Worm (Caenorhabditis elegans) whole organism, midembryonic: ENCODE measurements around the gene B0244.10.

Experiments
- T22C8.4 ChIP-seq: fragments of 200-800 bp; sonication (Bioruptor generic); IDR thresholded peaks from 2 replicates; pipeline ENCODE4 v1.3.6; 2022; ENCODE audit warnings: missing genetic modification characterization, missing compliant biosample characterization
- cog-1 ChIP-seq: sonication (generic microtip); optimal IDR thresholded peaks from 2 replicates; lab custom pipeline; 2016; ENCODE audit warnings: missing genetic modification characterization, missing compliant biosample characterization
- flt-1 ChIP-seq: fragments of 200-800 bp; sonication (Bioruptor generic); IDR thresholded peaks from 2 replicates; pipeline ENCODE4 v1.3.6; 2022; ENCODE audit warnings: missing genetic modification characterization, missing compliant biosample characterization
- klf-2 ChIP-seq: fragments of 200-800 bp; sonication (Bioruptor generic); conservative IDR thresholded peaks from 2 replicates; pipeline ENCODE4 v1.3.6; 2022; ENCODE audit warnings: missing genetic modification reagents, missing genetic modification characterization, missing compliant biosample characterization
- med-1 ChIP-seq: sonication (generic microtip); optimal IDR thresholded peaks from 2 replicates; lab custom pipeline; 2017; ENCODE audit warnings: missing genetic modification characterization, mild to moderate bottlenecking, missing compliant biosample characterization, antibody characterized with exemption, missing genetic modification reagents; ENCODE audit not compliant: insufficient read depth
- ref-1 ChIP-seq: fragments of 200-800 bp; sonication (Bioruptor generic); conservative IDR thresholded peaks from 2 replicates; pipeline ENCODE4 v1.3.6; 2022; ENCODE audit warnings: missing genetic modification reagents, missing genetic modification characterization, missing compliant biosample characterization
- tab-1 ChIP-seq: fragments of 200-800 bp; sonication (Bioruptor generic); IDR thresholded peaks from 2 replicates; pipeline ENCODE4 v1.3.6; 2022; ENCODE audit warnings: missing genetic modification characterization, missing compliant biosample characterization
- ztf-23 ChIP-seq: fragments of 200-800 bp; sonication (Bioruptor generic); IDR thresholded peaks from 2 replicates; pipeline ENCODE4 v1.3.6; 2022; ENCODE audit warnings: missing genetic modification reagents, missing genetic modification characterization, missing compliant biosample characterization
- ztf-29 ChIP-seq: fragments of 200-800 bp; sonication (Bioruptor generic); IDR thresholded peaks from 2 replicates; pipeline ENCODE4 v1.3.6; 2022; ENCODE audit warnings: missing genetic modification reagents, missing genetic modification characterization, missing compliant biosample characterization

Gene B0244.10

DNA sequence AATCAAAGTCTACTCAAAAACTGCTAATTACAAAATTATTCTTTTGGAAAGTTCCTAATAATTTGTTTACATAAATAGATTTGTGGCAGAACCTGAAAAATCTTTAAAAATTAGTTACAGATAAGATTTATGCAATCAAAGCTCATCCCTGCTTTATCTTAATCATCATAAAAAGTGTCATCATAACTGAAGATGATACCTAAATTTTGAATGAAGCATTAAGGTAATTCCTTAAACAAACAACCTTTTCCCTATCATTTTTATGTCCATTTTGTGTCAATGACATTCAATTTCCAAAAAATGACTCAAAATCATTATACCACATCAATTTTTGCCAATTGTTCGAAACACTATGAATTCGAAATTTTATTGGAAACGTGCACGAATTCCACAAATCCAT lies 2.8 kb downstream of the B0244.10 start, which contains the start of gene B0244.6:
B0244.6 (plus strand) TSS at position 301 of the 400 bp plus-strand sequence.
- TF ChIP-seq tab-1 (GFP tag; lab: Robert Waterston, UW) (no peak), flt-1 (GFP tag; lab: Robert Waterston, UW) (no peak), med-1 (GFP tag; lab: Kevin White, UChicago) (no peak), ztf-29 (no peak), ztf-23 (GFP tag; lab: Robert Waterston, UW) (no peak), ref-1 (GFP tag; lab: Robert Waterston, UW) (no peak)

DNA sequence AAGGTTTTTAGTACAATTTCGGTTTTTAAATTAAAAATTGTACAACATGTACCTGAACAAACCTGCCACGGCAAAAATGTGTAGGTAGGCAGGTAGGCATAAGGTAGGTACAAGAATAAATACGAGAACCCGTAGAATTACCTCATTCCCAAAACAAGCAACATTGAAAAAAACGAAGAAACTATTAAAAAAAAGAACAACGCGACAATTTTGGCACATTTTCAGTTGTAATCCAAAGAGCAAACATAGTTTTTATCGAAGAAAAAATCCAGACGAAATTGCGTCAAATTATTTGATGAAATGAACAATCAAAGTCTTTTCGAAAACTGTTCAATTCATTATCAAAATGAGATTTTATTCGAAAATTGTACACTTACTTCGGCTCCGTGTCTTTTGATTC lies 5.7 kb downstream of the B0244.10 start, which contains the start of gene B0244.16:
B0244.16 (plus strand) TSS at position 301 of the 400 bp plus-strand sequence.
- no peak for TF ChIP-seq cog-1 (tag; lab: Kevin White, UChicago)
- TF ChIP-seq med-1 (GFP tag; lab: Kevin White, UChicago): no peak
- no peak for TF ChIP-seq ztf-23 (GFP tag; lab: Robert Waterston, UW)
- no peak for TF ChIP-seq T22C8.4 (GFP tag; lab: Robert Waterston, UW)
- no peak for TF ChIP-seq flt-1 (GFP tag; lab: Robert Waterston, UW)
- no peak for TF ChIP-seq ztf-29
- TF ChIP-seq ref-1 (GFP tag; lab: Robert Waterston, UW): no peak
- TF ChIP-seq tab-1 (GFP tag; lab: Robert Waterston, UW): no peak
- TF ChIP-seq klf-2 (GFP tag; lab: Robert Waterston, UW): no peak

DNA sequence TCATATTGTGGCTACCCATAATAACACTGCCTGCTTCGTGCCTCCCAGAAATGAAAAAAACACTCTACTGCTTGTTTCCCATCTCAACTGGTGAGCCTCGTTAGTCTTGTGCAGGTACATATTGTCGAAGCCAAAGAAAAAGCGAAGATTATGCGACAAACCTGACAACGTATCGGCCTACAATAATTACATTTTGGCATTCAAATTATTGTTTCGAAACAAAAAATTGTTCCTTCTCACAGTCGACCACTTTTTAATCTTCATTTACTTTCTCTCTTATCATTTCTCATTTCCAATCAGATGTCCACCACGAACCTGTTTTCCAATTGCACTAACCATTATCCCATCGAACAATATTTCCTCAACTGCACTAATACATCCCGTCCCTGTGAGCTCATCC lies 8.1 kb downstream of the B0244.10 start, which contains the start of gene B0244.15:
B0244.15 (plus strand) TSS at position 301 of the 400 bp plus-strand sequence.
- no peak for TF ChIP-seq tab-1 (GFP tag; lab: Robert Waterston, UW)
- no peak for TF ChIP-seq ztf-23 (GFP tag; lab: Robert Waterston, UW)
- TF ChIP-seq T22C8.4 (GFP tag; lab: Robert Waterston, UW): no peak
- no peak for TF ChIP-seq ztf-29
- no peak for TF ChIP-seq klf-2 (GFP tag; lab: Robert Waterston, UW)
- no peak for TF ChIP-seq ref-1 (GFP tag; lab: Robert Waterston, UW)
- TF ChIP-seq cog-1 (tag; lab: Kevin White, UChicago): no peak
- no peak for TF ChIP-seq med-1 (GFP tag; lab: Kevin White, UChicago)
- TF ChIP-seq flt-1 (GFP tag; lab: Robert Waterston, UW): no peak

DNA sequence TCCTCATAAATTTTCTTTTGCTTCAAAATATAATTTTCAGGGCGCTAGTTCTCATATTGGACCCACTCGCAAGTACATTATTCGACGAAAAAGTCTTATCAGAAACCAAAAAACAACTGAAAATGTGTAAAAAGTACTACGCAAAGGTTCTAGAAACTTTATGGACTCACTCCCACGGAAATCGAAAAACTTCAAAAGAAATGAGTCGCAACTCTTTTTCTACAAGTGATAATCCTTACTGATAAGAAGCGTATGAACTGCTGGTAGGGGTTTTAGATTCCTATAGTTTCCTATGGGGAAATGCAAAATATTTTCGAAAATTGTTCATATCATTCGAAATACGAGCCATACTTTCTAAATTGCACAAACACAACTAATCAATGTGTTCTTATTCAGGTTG lies 9.6 kb downstream of the B0244.10 start, which contains the start of gene B0244.5:
B0244.5 (plus strand) TSS at position 301 of the 400 bp plus-strand sequence.
- TF ChIP-seq ref-1 (GFP tag; lab: Robert Waterston, UW) (no peak), ztf-29 (no peak), tab-1 (GFP tag; lab: Robert Waterston, UW) (no peak), T22C8.4 (GFP tag; lab: Robert Waterston, UW) (no peak), cog-1 (tag; lab: Kevin White, UChicago) (no peak), med-1 (GFP tag; lab: Kevin White, UChicago) (no peak), flt-1 (GFP tag; lab: Robert Waterston, UW) (no peak), ztf-23 (GFP tag; lab: Robert Waterston, UW) (no peak)

DNA sequence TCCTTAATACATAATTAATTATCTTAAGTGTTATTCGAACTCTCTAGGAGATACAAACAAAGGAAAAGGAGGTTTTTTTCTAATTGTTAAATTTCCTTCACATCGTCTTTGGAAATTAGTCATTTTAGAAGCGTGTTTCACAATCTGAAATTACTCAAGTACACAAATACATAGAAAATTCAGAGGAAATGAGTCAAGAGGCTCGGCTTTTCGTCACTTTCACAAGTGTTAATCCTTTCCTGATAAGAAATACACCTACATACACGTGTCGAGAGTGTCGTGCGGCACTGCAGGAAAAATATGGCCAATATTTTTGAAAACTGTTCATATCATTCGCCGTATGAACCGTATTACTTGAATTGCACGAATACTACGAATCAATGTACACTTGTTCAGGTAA lies 12.2 kb downstream of the B0244.10 start, which contains the start of gene B0244.4:
B0244.4 (plus strand) TSS at position 301 of the 400 bp plus-strand sequence.
- TF ChIP-seq ztf-29: no peak
- no peak for TF ChIP-seq tab-1 (GFP tag; lab: Robert Waterston, UW)
- no peak for TF ChIP-seq T22C8.4 (GFP tag; lab: Robert Waterston, UW)
- no peak for TF ChIP-seq flt-1 (GFP tag; lab: Robert Waterston, UW)
- TF ChIP-seq cog-1 (tag; lab: Kevin White, UChicago): no peak
- TF ChIP-seq med-1 (GFP tag; lab: Kevin White, UChicago): no peak
- TF ChIP-seq ztf-23 (GFP tag; lab: Robert Waterston, UW): no peak
- no peak for TF ChIP-seq klf-2 (GFP tag; lab: Robert Waterston, UW)
- no peak for TF ChIP-seq ref-1 (GFP tag; lab: Robert Waterston, UW)

DNA sequence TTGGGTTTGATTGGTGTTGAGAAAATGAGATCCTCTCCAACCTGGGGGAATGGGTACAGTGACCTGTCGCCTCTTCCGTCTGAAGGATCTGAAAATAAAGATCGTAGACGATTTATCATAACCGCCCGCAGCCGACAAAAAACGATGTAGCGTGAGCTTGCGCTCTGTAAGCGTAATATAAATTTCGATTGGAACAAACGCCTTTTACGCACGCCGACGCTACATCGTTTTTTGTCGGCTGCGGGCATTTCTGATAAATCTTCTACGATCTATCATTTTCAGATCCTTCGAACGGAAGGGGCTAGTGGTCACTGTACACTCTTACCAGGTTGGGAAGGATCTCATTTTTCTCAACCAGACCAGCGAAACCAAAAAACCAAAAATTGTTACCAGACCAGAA lies 13.4 kb downstream of the B0244.10 start:
- TF ChIP-seq tab-1 (GFP tag; lab: Robert Waterston, UW) (no peak), cog-1 (tag; lab: Kevin White, UChicago) (no peak), T22C8.4 (GFP tag; lab: Robert Waterston, UW) (no peak), ref-1 (GFP tag; lab: Robert Waterston, UW) (no peak), ztf-23 (GFP tag; lab: Robert Waterston, UW) (no peak)

DNA sequence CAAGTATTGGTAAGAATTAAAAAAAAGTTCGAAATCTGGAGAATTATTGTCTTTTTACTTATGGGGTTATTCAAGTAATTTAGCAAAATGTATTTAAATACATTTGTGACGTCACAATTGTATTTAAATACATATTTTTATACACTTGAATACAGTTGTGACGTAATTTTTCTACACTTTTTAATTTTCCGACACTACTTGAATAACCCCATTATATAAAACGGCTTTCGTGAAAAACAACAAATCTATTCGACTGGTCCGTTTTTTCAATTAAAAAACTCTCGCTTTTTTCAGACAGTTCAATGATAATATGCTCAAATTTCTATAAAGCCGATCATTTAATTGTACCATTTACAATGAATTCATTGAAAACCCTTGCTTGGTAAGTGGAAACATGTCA lies 15.5 kb downstream of the B0244.10 start:
- TF ChIP-seq tab-1 (GFP tag; lab: Robert Waterston, UW): no peak
- TF ChIP-seq ref-1 (GFP tag; lab: Robert Waterston, UW): no peak
- TF ChIP-seq ztf-29: no peak
- no peak for TF ChIP-seq T22C8.4 (GFP tag; lab: Robert Waterston, UW)
- TF ChIP-seq med-1 (GFP tag; lab: Kevin White, UChicago): no peak
- no peak for TF ChIP-seq ztf-23 (GFP tag; lab: Robert Waterston, UW)

DNA sequence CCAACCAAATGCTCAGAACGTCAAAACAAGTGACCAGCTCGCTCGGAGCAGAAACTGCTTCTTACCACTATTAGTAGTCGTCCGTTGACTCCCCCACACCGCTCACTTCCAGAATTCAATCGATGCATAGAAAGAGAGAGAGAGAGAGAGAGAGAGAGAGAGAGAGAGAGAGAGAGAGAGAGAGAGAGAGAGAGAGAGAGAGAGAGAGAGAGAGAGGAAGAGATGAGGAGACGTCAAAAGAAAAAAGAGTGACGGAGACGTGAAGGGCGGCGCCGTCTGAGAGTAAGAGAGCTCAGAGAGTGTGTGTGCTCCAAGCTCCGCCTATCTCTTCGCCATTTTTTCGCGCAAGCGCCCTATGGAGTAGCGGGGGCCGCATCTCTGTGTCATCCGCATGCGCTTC lies 20.2 kb downstream of the B0244.10 start, which contains the start of gene ida-1:
ida-1 (plus strand) TSS at position 336 of the 400 bp plus-strand sequence.
- TF ChIP-seq cog-1 (tag; lab: Kevin White, UChicago) (no peak), ztf-29 (no peak), med-1 (GFP tag; lab: Kevin White, UChicago) (no peak), flt-1 (GFP tag; lab: Robert Waterston, UW) (no peak), T22C8.4 (GFP tag; lab: Robert Waterston, UW) (peak; percentile 32; the same call in 1 of the 2 replicates), ztf-23 (GFP tag; lab: Robert Waterston, UW) (no peak)

DNA sequence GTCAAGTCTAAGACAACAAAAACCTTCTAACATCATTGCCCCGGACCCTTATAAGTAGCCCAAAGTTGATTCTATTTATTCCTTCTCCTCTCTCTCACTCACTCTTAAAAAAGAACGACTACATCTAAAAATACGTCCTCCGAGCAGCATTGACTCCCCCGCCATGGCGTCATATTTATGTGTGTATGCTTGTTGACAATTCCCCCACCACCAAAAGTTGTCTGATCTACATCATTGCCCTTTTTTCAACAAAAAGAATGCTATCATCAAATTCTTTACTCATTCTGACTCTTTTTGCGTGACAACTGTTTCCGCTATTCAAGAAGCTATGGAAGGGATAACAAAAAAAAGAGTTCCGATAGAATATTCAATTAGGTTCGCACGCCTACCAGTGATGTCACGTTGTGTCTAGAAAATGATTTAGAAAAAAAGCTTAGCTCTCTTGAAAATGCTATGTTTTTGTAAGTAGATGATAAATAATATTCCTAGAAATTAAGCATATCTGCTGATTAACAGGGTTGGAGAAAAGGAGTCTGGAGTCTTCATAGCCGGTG lies 22.6 kb downstream of the B0244.10 start:
- TF ChIP-seq med-1 (GFP tag; lab: Kevin White, UChicago) (no peak), T22C8.4 (GFP tag; lab: Robert Waterston, UW) (no peak), cog-1 (tag; lab: Kevin White, UChicago) (no peak), ref-1 (GFP tag; lab: Robert Waterston, UW) (no peak), ztf-29 (no peak), flt-1 (GFP tag; lab: Robert Waterston, UW) (no peak), tab-1 (GFP tag; lab: Robert Waterston, UW) (no peak), klf-2 (GFP tag; lab: Robert Waterston, UW) (no peak), ztf-23 (GFP tag; lab: Robert Waterston, UW) (no peak)
